Fruit fly (Drosophila melanogaster): Measurements from ENCODE around the gene RpS14b.

RpS14b gene

dm6 chrX:7967052-7967847 is 32.6 kb downstream of the RpS14b start (continued):
- no peak for TF ChIP-seq CG7556 (GFP tag; optimal IDR thresholded peaks at IDR 0.05)
- TF ChIP-seq CG8089 (GFP tag; optimal IDR thresholded peaks at IDR 0.05) = no peak
- TF ChIP-seq mirr (GFP tag; optimal IDR thresholded peaks at IDR 0.05) = peak; percentile 7
- TF ChIP-seq crp (GFP tag; optimal IDR thresholded peaks at IDR 0.05) = peak; percentile 36 to 82
- TF ChIP-seq HLHmδ (GFP tag; optimal IDR thresholded peaks at IDR 0.05) = no peak
- no peak for TF ChIP-seq bab2 (GFP tag; optimal IDR thresholded peaks at IDR 0.05)
- no peak for TF ChIP-seq CG6813 (GFP tag; optimal IDR thresholded peaks at IDR 0.05)
- TF ChIP-seq CG6765 (GFP tag; optimal IDR thresholded peaks at IDR 0.05) = no peak
- peak; percentile 93 for TF ChIP-seq crol (GFP tag; IDR thresholded peaks at IDR 0.05)
- TF ChIP-seq Stat92E (GFP tag; optimal IDR thresholded peaks at IDR 0.05) = no peak
- no peak for TF ChIP-seq gem (tag; optimal IDR thresholded peaks at IDR 0.05)
- TF ChIP-seq nerfin-1 (tag; optimal IDR thresholded peaks at IDR 0.05) = no peak
- no peak for TF ChIP-seq HLH4C (GFP tag; IDR thresholded peaks at IDR 0.05; ENCODE audit: partially characterized antibody)
- TF ChIP-seq CG2875 (GFP tag; optimal IDR thresholded peaks at IDR 0.05) = no peak
- no peak for TF ChIP-seq CG2116 (GFP tag; optimal IDR thresholded peaks at IDR 0.05)
- TF ChIP-seq ttk (GFP tag; IDR thresholded peaks at IDR 0.05) = 0 out of 2 replicates have a peak, but pooled peaks have one; percentile 27
- peak; percentile 2 for TF ChIP-seq CrebB (tag; optimal IDR thresholded peaks at IDR 0.05)
- no peak for TF ChIP-seq tna (GFP tag; IDR thresholded peaks at IDR 0.05; ENCODE audit: partially characterized antibody)
- peak; percentile 52 for TF ChIP-seq NFAT (GFP tag; IDR thresholded peaks at IDR 0.05)
- 0 out of 2 replicates have a peak, but pooled peaks have one; percentile 25 for TF ChIP-seq Atf6 (GFP tag; IDR thresholded peaks at IDR 0.05)
- no peak for TF ChIP-seq CG8290 (GFP tag; optimal IDR thresholded peaks at IDR 0.05)
- TF ChIP-seq CG8290 (tag; optimal IDR thresholded peaks at IDR 0.05) = peak in 1 of 2 experiments; percentile 59
- no peak for TF ChIP-seq schlank (tag; optimal IDR thresholded peaks at IDR 0.05)
- peak; percentile 1 for TF ChIP-seq BEAF-32 (GFP tag; optimal IDR thresholded peaks at IDR 0.05)
- TF ChIP-seq CTCF (GFP tag; optimal IDR thresholded peaks at IDR 0.05) = no peak
- TF ChIP-seq jigr1 (GFP tag; IDR thresholded peaks at IDR 0.05) = no peak
- TF ChIP-seq so (GFP tag; IDR thresholded peaks at IDR 0.05) = no peak
- TF ChIP-seq gcm2 (GFP tag; optimal IDR thresholded peaks at IDR 0.05) = no peak
- TF ChIP-seq Dbx (GFP tag; IDR thresholded peaks at IDR 0.05) = 0 out of 3 replicates have a peak, but pooled peaks have one; percentile 8
- no peak for TF ChIP-seq Mad (GFP tag; optimal IDR thresholded peaks at IDR 0.05)
- no peak for TF ChIP-seq toy (GFP tag; IDR thresholded peaks at IDR 0.05)
- TF ChIP-seq vnd (GFP tag; IDR thresholded peaks at IDR 0.05; ENCODE audit: partially characterized antibody) = no peak
- TF ChIP-seq CG9437 (GFP tag; optimal IDR thresholded peaks at IDR 0.05) = no peak
- no peak for TF ChIP-seq Spps (tag; optimal IDR thresholded peaks at IDR 0.05)
- TF ChIP-seq HHEX (GFP tag; optimal IDR thresholded peaks at IDR 0.05) = peak; percentile 21
- no peak for TF ChIP-seq ara (GFP tag; IDR thresholded peaks at IDR 0.05)
- no peak for TF ChIP-seq gsb (GFP tag; IDR thresholded peaks at IDR 0.05)
- TF ChIP-seq CG13287 (GFP tag; IDR thresholded peaks at IDR 0.05; ENCODE audit: partially characterized antibody) = no peak
- peak; percentile 31; the same call in 1 of the 2 replicates for TF ChIP-seq seq (GFP tag; IDR thresholded peaks at IDR 0.05)
- no peak for TF ChIP-seq hth (optimal IDR thresholded peaks at IDR 0.05)
- no peak for TF ChIP-seq CG3281 (GFP tag; optimal IDR thresholded peaks at IDR 0.05)
- TF ChIP-seq tx (GFP tag; optimal IDR thresholded peaks at IDR 0.05) = no peak
- TF ChIP-seq CG34422 (GFP tag; IDR thresholded peaks at IDR 0.05) = no peak
- no peak for TF ChIP-seq Nf-YA (GFP tag; IDR thresholded peaks at IDR 0.05)
- TF ChIP-seq ac (GFP tag; optimal IDR thresholded peaks at IDR 0.05) = no peak
- peak; percentile 42 for TF ChIP-seq sd (tag; optimal IDR thresholded peaks at IDR 0.05)
- TF ChIP-seq chm (GFP tag; IDR thresholded peaks at IDR 0.05) = no peak
- TF ChIP-seq CG15479 (GFP tag; optimal IDR thresholded peaks at IDR 0.05) = no peak
- TF ChIP-seq Hsf (GFP tag; optimal IDR thresholded peaks at IDR 0.05) = no peak
- no peak for TF ChIP-seq CG16813 (GFP tag; IDR thresholded peaks at IDR 0.05; ENCODE audit: partially characterized antibody)
